Fruit fly (Drosophila melanogaster) whole organism, embryonic: Measurements from ENCODE around the gene CG15528.
A peak's percentile ranks its signal among the peaks of the same experiment; 100 is the strongest.

Experiments used
- Antp ChIP-seq: fragments of 200-800 bp; sonication (Bioruptor generic); optimal IDR thresholded peaks from 3 replicates; lab custom pipeline; 2016; ENCODE audit warnings: missing biosample characterization, missing genetic modification characterization
- Atf6 ChIP-seq: fragments of 200-800 bp; sonication (Bioruptor generic); IDR thresholded peaks from 2 replicates; pipeline ENCODE4 v1.3.6; 2022; ENCODE audit warnings: missing biosample characterization, missing genetic modification characterization
- CG12071 ChIP-seq: fragments of 200-800 bp; sonication (Bioruptor generic); optimal IDR thresholded peaks from 3 replicates; lab custom pipeline; 2018; ENCODE audit warnings: missing biosample characterization, mild to moderate bottlenecking, missing genetic modification characterization
- CG12299 ChIP-seq: fragments of 200-800 bp; sonication (Bioruptor generic); optimal IDR thresholded peaks from 2 replicates; lab custom pipeline; 2018; ENCODE audit warnings: missing biosample characterization, mild to moderate bottlenecking, missing genetic modification characterization
- CG12744 ChIP-seq: fragments of 200-800 bp; sonication (Bioruptor generic); optimal IDR thresholded peaks from 2 replicates; lab custom pipeline; 2016; ENCODE audit warnings: missing biosample characterization, missing genetic modification characterization
- CG12942 ChIP-seq: fragments of 200-800 bp; sonication (Bioruptor generic); optimal IDR thresholded peaks from 3 replicates; lab custom pipeline; 2016; ENCODE audit warnings: missing biosample characterization, missing genetic modification characterization
- CG13296 ChIP-seq: fragments of 200-800 bp; sonication (Bioruptor generic); optimal IDR thresholded peaks from 3 replicates; lab custom pipeline; 2018; ENCODE audit warnings: missing biosample characterization, mild to moderate bottlenecking, missing genetic modification characterization
- CG13894 ChIP-seq: fragments of 200-800 bp; sonication (Bioruptor generic); optimal IDR thresholded peaks from 3 replicates; lab custom pipeline; 2018; ENCODE audit warnings: missing biosample characterization, mild to moderate bottlenecking, missing genetic modification characterization, moderate library complexity
- CG1529 ChIP-seq: fragments of 200-800 bp; sonication (Bioruptor generic); optimal IDR thresholded peaks from 3 replicates; lab custom pipeline; 2018; ENCODE audit warnings: missing biosample characterization, missing genetic modification characterization
- CG15479 ChIP-seq: fragments of 200-800 bp; sonication (Bioruptor generic); optimal IDR thresholded peaks from 3 replicates; lab custom pipeline; 2019; ENCODE audit warnings: missing biosample characterization, mild to moderate bottlenecking, missing genetic modification characterization, moderate library complexity
- CG15514 ChIP-seq: fragments of 200-800 bp; sonication (Bioruptor generic); optimal IDR thresholded peaks from 3 replicates; lab custom pipeline; 2017; ENCODE audit warnings: missing biosample characterization, missing genetic modification characterization, mild to moderate bottlenecking, moderate library complexity, missing genetic modification reagents
- CG1602 ChIP-seq: fragments of 200-800 bp; sonication (Bioruptor generic); optimal IDR thresholded peaks from 3 replicates; lab custom pipeline; 2016; ENCODE audit warnings: missing biosample characterization, missing genetic modification characterization
- CG17802 ChIP-seq: fragments of 200-800 bp; sonication (Bioruptor generic); optimal IDR thresholded peaks from 2 replicates; lab custom pipeline; 2018; ENCODE audit warnings: missing biosample characterization, mild to moderate bottlenecking, missing genetic modification characterization, moderate library complexity
- CG2120 ChIP-seq: fragments of 200-800 bp; sonication (Bioruptor generic); optimal IDR thresholded peaks from 3 replicates; lab custom pipeline; 2016; ENCODE audit warnings: missing biosample characterization, missing genetic modification characterization
- CG33213 ChIP-seq: fragments of 200-800 bp; sonication (Bioruptor generic); optimal IDR thresholded peaks from 3 replicates; lab custom pipeline; 2016; ENCODE audit warnings: missing biosample characterization, missing genetic modification characterization
- CG43689 ChIP-seq: fragments of 200-800 bp; sonication (Bioruptor generic); IDR thresholded peaks from 2 replicates; pipeline ENCODE4 v1.3.6; 2022; ENCODE audit warnings: missing biosample characterization, missing genetic modification characterization
- CG7357 ChIP-seq: fragments of 200-800 bp; sonication (Bioruptor generic); IDR thresholded peaks from 3 replicates; pipeline ENCODE4 v1.3.6; 2022; ENCODE audit warnings: missing biosample characterization, missing genetic modification characterization
- CHES-1-like ChIP-seq: fragments of 200-800 bp; sonication (Bioruptor generic); optimal IDR thresholded peaks from 2 replicates; lab custom pipeline; 2016; ENCODE audit warnings: missing biosample characterization, missing genetic modification characterization
- Doc3 ChIP-seq: fragments of 200-800 bp; sonication (Bioruptor generic); IDR thresholded peaks from 3 replicates; pipeline ENCODE4 v1.3.6; 2022; ENCODE audit warnings: missing biosample characterization, missing genetic modification characterization; ENCODE audit not compliant: partially characterized antibody
- Fer3 ChIP-seq: fragments of 200-800 bp; sonication (Bioruptor generic); optimal IDR thresholded peaks from 2 replicates; lab custom pipeline; 2018; ENCODE audit warnings: missing biosample characterization, mild to moderate bottlenecking, missing genetic modification characterization, moderate library complexity
- Hr51 ChIP-seq, 2 experiments: fragments of 200-800 bp; sonication (Bioruptor generic); optimal IDR thresholded peaks; 2 replicates in 1 of 2; 3 replicates in 1 of 2; lab custom pipeline; 2016 to 2018; ENCODE audit warnings: missing biosample characterization in 2 of 2, missing genetic modification characterization in 2 of 2, mild to moderate bottlenecking in 1 of 2, moderate library complexity in 1 of 2
- Hr78 ChIP-seq, 2 experiments: fragments of 200-800 bp in 1 of 2; fragments of >200 bp in 1 of 2; sonication (Bioruptor generic) in 1 of 2; optimal IDR thresholded peaks; 2 replicates each; lab custom pipeline; 2017 to 2019; ENCODE audit warnings: missing biosample characterization in 2 of 2, missing genetic modification characterization in 2 of 2, mild to moderate bottlenecking in 1 of 2, moderate library complexity in 1 of 2
- Jarid2 ChIP-seq: fragments of 200-800 bp; sonication (Bioruptor generic); optimal IDR thresholded peaks from 3 replicates; lab custom pipeline; 2017; ENCODE audit warnings: mild to moderate bottlenecking, missing biosample characterization, missing genetic modification reagents, missing genetic modification characterization
- MBD-R2 ChIP-seq: fragments of 200-800 bp; sonication (Bioruptor generic); IDR thresholded peaks from 2 replicates; pipeline ENCODE4 v1.3.6; 2022; ENCODE audit warnings: missing biosample characterization, missing genetic modification characterization
- Pdp1 ChIP-seq, 2 experiments: fragments of 200-800 bp; sonication (Bioruptor generic); optimal IDR thresholded peaks; 3 replicates each; lab custom pipeline; 2016; ENCODE audit warnings: missing biosample characterization in 2 of 2, missing genetic modification characterization in 2 of 2, mild to moderate bottlenecking in 1 of 2, moderate library complexity in 1 of 2
- Spps ChIP-seq: fragments of 200-800 bp; sonication (Bioruptor generic); optimal IDR thresholded peaks from 2 replicates; lab custom pipeline; 2018; ENCODE audit warnings: missing biosample characterization, mild to moderate bottlenecking, missing genetic modification characterization
- Xbp1 ChIP-seq: fragments of 200-800 bp; sonication (Bioruptor generic); optimal IDR thresholded peaks from 3 replicates; lab custom pipeline; 2016; ENCODE audit warnings: missing biosample characterization, mild to moderate bottlenecking, missing genetic modification characterization
- YL-1 ChIP-seq: fragments of 200-800 bp; sonication (Bioruptor generic); optimal IDR thresholded peaks from 3 replicates; lab custom pipeline; 2017; ENCODE audit warnings: missing biosample characterization, mild to moderate bottlenecking, missing genetic modification characterization
- ato ChIP-seq: fragments of 200-800 bp; sonication (Bioruptor generic); IDR thresholded peaks from 2 replicates; pipeline ENCODE4 v1.3.6; 2022; ENCODE audit warnings: missing biosample characterization, missing genetic modification characterization; ENCODE audit not compliant: partially characterized antibody
- bcd ChIP-seq: fragments of 200-800 bp; sonication (Bioruptor generic); optimal IDR thresholded peaks from 2 replicates; lab custom pipeline; 2017; ENCODE audit warnings: missing biosample characterization, mild to moderate bottlenecking, missing genetic modification characterization
- bsh ChIP-seq, 2 experiments: fragments of 200-800 bp; sonication (Bioruptor generic); optimal IDR thresholded peaks; 2 replicates each; lab custom pipeline; 2017 to 2018; ENCODE audit warnings: mild to moderate bottlenecking in 2 of 2, missing biosample characterization in 2 of 2, missing genetic modification characterization in 2 of 2, moderate library complexity in 1 of 2
- chn ChIP-seq: fragments of 200-800 bp; sonication (Bioruptor generic); optimal IDR thresholded peaks from 2 replicates; lab custom pipeline; 2016; ENCODE audit warnings: missing biosample characterization, missing genetic modification characterization
- dati ChIP-seq: fragments of 200-800 bp; sonication (Bioruptor generic); IDR thresholded peaks from 2 replicates; pipeline ENCODE4 v1.3.6; 2022; ENCODE audit warnings: missing biosample characterization, missing genetic modification characterization
- dimm ChIP-seq: fragments of 200-800 bp; sonication (Bioruptor generic); IDR thresholded peaks from 2 replicates; pipeline ENCODE4 v1.3.6; 2022; ENCODE audit warnings: missing biosample characterization, missing genetic modification characterization
- fru ChIP-seq: fragments of >200 bp; optimal IDR thresholded peaks from 2 replicates; lab custom pipeline; 2017
- kay ChIP-seq: fragments of 200-800 bp; sonication (Bioruptor generic); optimal IDR thresholded peaks from 2 replicates; lab custom pipeline; 2016; ENCODE audit warnings: missing biosample characterization, missing genetic modification characterization
- knrl ChIP-seq: fragments of 200-800 bp; sonication (Bioruptor generic); IDR thresholded peaks from 3 replicates; pipeline ENCODE4 v1.3.6; 2022; ENCODE audit warnings: missing biosample characterization, missing genetic modification characterization; ENCODE audit not compliant: partially characterized antibody
- lbe ChIP-seq: fragments of 200-800 bp; sonication (Bioruptor generic); optimal IDR thresholded peaks from 2 replicates; lab custom pipeline; 2016; ENCODE audit warnings: missing biosample characterization, mild to moderate bottlenecking, missing genetic modification characterization
- lilli ChIP-seq: fragments of 200-800 bp; sonication (Bioruptor generic); optimal IDR thresholded peaks from 3 replicates; lab custom pipeline; 2016; ENCODE audit warnings: missing biosample characterization, missing genetic modification characterization
- nau ChIP-seq: fragments of 200-800 bp; sonication (Bioruptor generic); optimal IDR thresholded peaks from 3 replicates; lab custom pipeline; 2017; ENCODE audit warnings: missing biosample characterization, mild to moderate bottlenecking, missing genetic modification characterization, missing genetic modification reagents
- pfk ChIP-seq: fragments of 200-800 bp; sonication (Bioruptor generic); optimal IDR thresholded peaks from 2 replicates; lab custom pipeline; 2018; ENCODE audit warnings: missing biosample characterization, mild to moderate bottlenecking, missing genetic modification characterization, moderate library complexity
- psq ChIP-seq: fragments of 200-800 bp; sonication (Bioruptor generic); optimal IDR thresholded peaks from 2 replicates; lab custom pipeline; 2017; ENCODE audit warnings: missing biosample characterization, missing genetic modification characterization
- repo ChIP-seq: fragments of 200-800 bp; sonication (Bioruptor generic); optimal IDR thresholded peaks from 2 replicates; lab custom pipeline; 2016; ENCODE audit warnings: missing biosample characterization, missing genetic modification characterization
- row ChIP-seq: fragments of 200-800 bp; sonication (Bioruptor generic); IDR thresholded peaks from 3 replicates; pipeline ENCODE4 v1.3.6; 2022; ENCODE audit warnings: missing biosample characterization, missing genetic modification characterization
- salm ChIP-seq: fragments of 200-800 bp; sonication (Bioruptor generic); optimal IDR thresholded peaks from 2 replicates; lab custom pipeline; 2018; ENCODE audit warnings: missing biosample characterization, mild to moderate bottlenecking, missing genetic modification characterization
- sd ChIP-seq: fragments of 200-800 bp; sonication (Bioruptor generic); optimal IDR thresholded peaks from 3 replicates; lab custom pipeline; 2018; ENCODE audit warnings: missing biosample characterization, mild to moderate bottlenecking, missing genetic modification characterization, moderate library complexity
- stc ChIP-seq: fragments of 200-800 bp; sonication (Bioruptor generic); IDR thresholded peaks from 2 replicates; pipeline ENCODE4 v1.3.6; 2022; ENCODE audit warnings: missing biosample characterization, missing genetic modification characterization
- vfl ChIP-seq: fragments of 200-800 bp; sonication (Bioruptor generic); optimal IDR thresholded peaks from 2 replicates; lab custom pipeline; 2016; ENCODE audit warnings: missing biosample characterization, missing genetic modification characterization
- vnd ChIP-seq: fragments of 200-800 bp; sonication (Bioruptor generic); IDR thresholded peaks from 3 replicates; pipeline ENCODE4 v1.3.6; 2022; ENCODE audit warnings: missing biosample characterization, missing genetic modification characterization; ENCODE audit not compliant: partially characterized antibody

The CG15528 gene

dm6 chr3R:30043139-30043744 is 8.7 kb downstream of the CG15528 start, which contains the start of gene Sry-delta (continued):
- TF ChIP-seq Jarid2 (no peak), CG13894 (peak; percentile 89), chn (GFP tag; lab: Kevin White, UChicago) (peak; percentile 85), lbe (GFP tag; lab: Kevin White, UChicago) (peak; percentile 68), CG1602 (peak; percentile 74), nau (GFP tag; lab: Kevin White, UChicago) (no peak), Hr51 (GFP tag; optimal IDR thresholded peaks at IDR 0.05; lab: Kevin White, UChicago) (peak in 1 of 2 experiments; percentile 88), lilli (peak; percentile 93), pfk (peak; percentile 99), Pdp1 (GFP tag; optimal IDR thresholded peaks at IDR 0.05; lab: Kevin White, UChicago) (peak; percentile 85 to 96), ato (peak; percentile 64; the same call in 1 of the 2 replicates), Hr78 (GFP tag; optimal IDR thresholded peaks at IDR 0.05; lab: Kevin White, UChicago) (no peak), bsh (GFP tag; optimal IDR thresholded peaks at IDR 0.05; lab: Kevin White, UChicago) (peak in 1 of 2 experiments; percentile 58), CG7357 (GFP tag; lab: Robert Waterston, UW) (peak; percentile 50; the same call in 1 of the 3 replicates), bcd (GFP tag; lab: Kevin White, UChicago) (no peak), psq (GFP tag; lab: Kevin White, UChicago) (peak; percentile 60), CG17802 (peak; percentile 83), CG13296 (GFP tag; lab: Kevin White, UChicago) (peak; percentile 58), CG12942 (GFP tag; lab: Kevin White, UChicago) (peak; percentile 86), repo (peak; percentile 79), CG1529 (GFP tag; lab: Kevin White, UChicago) (no peak), Antp (GFP tag; lab: Kevin White, UChicago) (peak; percentile 92), CG2120 (GFP tag; lab: Kevin White, UChicago) (peak; percentile 93), salm (peak; percentile 44), CG12071 (GFP tag; lab: Kevin White, UChicago) (no peak), CG15514 (GFP tag; lab: Kevin White, UChicago) (peak; percentile 91), CG12299 (tag; lab: Kevin White, UChicago) (peak; percentile 32), Fer3 (tag; lab: Kevin White, UChicago) (peak; percentile 75), knrl (peak; percentile 79), dimm (0 out of 2 replicates have a peak, but pooled peaks have one; percentile 3), dati (GFP tag; lab: Robert Waterston, UW) (no peak), row (peak; percentile 96), CG33213 (GFP tag; lab: Kevin White, UChicago) (peak; percentile 90), CG43689 (GFP tag; lab: Robert Waterston, UW) (no peak), CG15479 (GFP tag; lab: Kevin White, UChicago) (no peak), Doc3 (GFP tag; lab: Robert Waterston, UW) (peak; percentile 65; the same call in 2 of the 3 replicates), sd (tag; lab: Kevin White, UChicago) (no peak), CHES-1-like (peak; percentile 95), Atf6 (GFP tag; lab: Robert Waterston, UW) (peak; percentile 80), CG12744 (GFP tag; lab: Kevin White, UChicago) (peak; percentile 55), YL-1 (GFP tag; lab: Kevin White, UChicago) (peak; percentile 98), vfl (peak; percentile 92), Spps (tag; lab: Kevin White, UChicago) (peak; percentile 3), fru (no peak), Xbp1 (peak; percentile 91), kay (GFP tag; lab: Kevin White, UChicago) (peak; percentile 61), vnd (GFP tag; lab: Robert Waterston, UW) (peak; percentile 46; the same call in 2 of the 3 replicates), stc (peak; percentile 40; the same call in 1 of the 2 replicates), MBD-R2 (GFP tag; lab: Robert Waterston, UW) (peak; percentile 98)
